Fruit fly (Drosophila melanogaster) Kc167 (cell line): Measurements from ENCODE around the gene SPR.

Source experiments
- Myc ChIP-seq: fragments of >200 bp; optimal IDR thresholded peaks from 2 replicates; lab custom pipeline; 2017; ENCODE audit warnings: missing external identifiers
- insv ChIP-seq: fragments of >200 bp; optimal IDR thresholded peaks from 3 replicates; lab custom pipeline; 2018; ENCODE audit warnings: missing external identifiers

DNA sequence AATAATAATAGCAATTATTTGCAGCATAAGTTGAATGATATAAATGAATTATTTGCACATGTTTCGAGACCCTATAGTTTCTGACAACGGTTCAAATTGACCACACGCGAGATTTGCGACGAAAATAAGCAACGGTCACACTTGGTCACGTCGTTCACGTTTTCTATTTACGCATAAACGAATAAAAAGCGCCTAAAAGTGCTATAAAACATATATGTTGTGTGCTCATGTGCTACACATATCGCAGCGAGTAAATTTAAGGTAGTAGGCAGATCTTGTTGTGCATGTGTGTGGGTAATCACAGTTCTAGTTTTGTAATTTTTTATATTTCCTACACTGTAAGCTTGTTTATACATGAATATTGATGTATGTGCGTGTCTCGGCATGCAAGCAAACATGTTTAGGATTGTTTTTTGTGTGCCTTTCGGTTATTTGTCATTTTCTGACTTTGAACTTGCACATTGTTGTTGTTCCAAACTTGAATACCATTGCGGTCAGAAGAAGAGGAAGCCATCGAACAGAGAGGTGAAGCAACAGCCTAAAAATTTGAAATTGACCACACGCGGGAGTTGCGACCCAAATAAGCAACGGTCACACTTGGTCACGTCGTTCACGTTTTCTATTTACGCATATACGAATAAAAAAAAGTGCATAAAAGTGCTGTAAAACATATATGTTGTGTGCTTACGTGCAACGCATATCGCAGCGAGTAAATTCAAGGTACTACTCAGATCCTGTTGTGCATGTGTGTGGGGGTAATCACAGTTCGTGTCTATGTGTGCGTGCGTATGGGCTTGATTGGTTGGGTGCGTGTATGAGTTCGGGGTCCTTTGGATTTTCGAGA is 24.8 kb upstream of the SPR start, which contains the start of gene Usp16-45:
- no peak for TF ChIP-seq Myc (lab: Kevin White, UChicago)
- TF ChIP-seq insv (lab: Kevin White, UChicago), result no peak
